Fruit fly (Drosophila melanogaster) whole organism, embryonic: ENCODE measurements around the gene CaMKII.

Experiments
- CG12659 ChIP-seq: fragments of 200-800 bp; sonication (Bioruptor generic); optimal IDR thresholded peaks from 3 replicates; lab custom pipeline; 2017; ENCODE audit warnings: mild to moderate bottlenecking, missing biosample characterization, missing genetic modification reagents, missing genetic modification characterization
- CG12769 ChIP-seq: fragments of 200-800 bp; sonication (Bioruptor generic); optimal IDR thresholded peaks from 2 replicates; lab custom pipeline; 2019; ENCODE audit warnings: missing biosample characterization, mild to moderate bottlenecking, missing genetic modification characterization, moderate library complexity
- CG13296 ChIP-seq: fragments of 200-800 bp; sonication (Bioruptor generic); optimal IDR thresholded peaks from 3 replicates; lab custom pipeline; 2018; ENCODE audit warnings: missing biosample characterization, mild to moderate bottlenecking, missing genetic modification characterization
- CG14667 ChIP-seq: fragments of 200-800 bp; sonication (Bioruptor generic); IDR thresholded peaks from 2 replicates; pipeline ENCODE4 v1.3.6; 2022; ENCODE audit warnings: missing biosample characterization, missing genetic modification characterization
- CG17186 ChIP-seq: fragments of 200-800 bp; sonication (Bioruptor generic); optimal IDR thresholded peaks from 3 replicates; lab custom pipeline; 2017; ENCODE audit warnings: missing biosample characterization, missing genetic modification reagents, missing genetic modification characterization
- CG17829 ChIP-seq: fragments of 200-800 bp; optimal IDR thresholded peaks from 2 replicates; lab custom pipeline; 2019; ENCODE audit warnings: missing biosample characterization, mild to moderate bottlenecking, missing genetic modification characterization, moderate library complexity
- CG2116 ChIP-seq: fragments of 200-800 bp; sonication (Bioruptor generic); optimal IDR thresholded peaks from 3 replicates; lab custom pipeline; 2018; ENCODE audit warnings: missing biosample characterization, mild to moderate bottlenecking, missing genetic modification characterization
- CG33557 ChIP-seq: fragments of 200-800 bp; sonication (Bioruptor generic); optimal IDR thresholded peaks from 2 replicates; lab custom pipeline; 2019; ENCODE audit warnings: missing biosample characterization, mild to moderate bottlenecking, missing genetic modification characterization, moderate library complexity
- CG3838 ChIP-seq: fragments of 200-800 bp; sonication (Bioruptor generic); optimal IDR thresholded peaks from 3 replicates; lab custom pipeline; 2016; ENCODE audit warnings: missing biosample characterization, missing genetic modification characterization
- CG6854 ChIP-seq: fragments of 200-800 bp; sonication (Bioruptor generic); optimal IDR thresholded peaks from 3 replicates; lab custom pipeline; 2017; ENCODE audit warnings: missing biosample characterization, mild to moderate bottlenecking, missing genetic modification characterization
- CG7357 ChIP-seq: fragments of 200-800 bp; sonication (Bioruptor generic); IDR thresholded peaks from 3 replicates; pipeline ENCODE4 v1.3.6; 2022; ENCODE audit warnings: missing biosample characterization, missing genetic modification characterization
- CG7928 ChIP-seq: fragments of 200-800 bp; sonication (Bioruptor generic); optimal IDR thresholded peaks from 2 replicates; lab custom pipeline; 2017; ENCODE audit warnings: missing biosample characterization, mild to moderate bottlenecking, missing genetic modification characterization
- CG8089 ChIP-seq: fragments of 200-800 bp; sonication (Bioruptor generic); optimal IDR thresholded peaks from 3 replicates; lab custom pipeline; 2016; ENCODE audit warnings: missing biosample characterization, missing genetic modification characterization
- CG8290 ChIP-seq, 3 experiments: fragments of 200-800 bp; sonication (Bioruptor generic); optimal IDR thresholded peaks; 2 replicates each; lab custom pipeline; 2016 to 2019; ENCODE audit warnings: missing biosample characterization in 3 of 3, missing genetic modification characterization in 3 of 3, mild to moderate bottlenecking in 2 of 3, moderate library complexity in 1 of 3
- Ets97D ChIP-seq: fragments of 200-800 bp; sonication (Bioruptor generic); optimal IDR thresholded peaks from 3 replicates; lab custom pipeline; 2016; ENCODE audit warnings: missing biosample characterization, missing genetic modification characterization
- Fer2 ChIP-seq: fragments of 200-800 bp; sonication (Bioruptor generic); optimal IDR thresholded peaks from 2 replicates; lab custom pipeline; 2018; ENCODE audit warnings: missing biosample characterization, mild to moderate bottlenecking, missing genetic modification characterization, moderate library complexity
- HLH54F ChIP-seq: fragments of 200-800 bp; sonication (Bioruptor generic); optimal IDR thresholded peaks from 3 replicates; lab custom pipeline; 2016; ENCODE audit warnings: missing biosample characterization, missing genetic modification characterization
- Hey ChIP-seq: fragments of 200-800 bp; sonication (Bioruptor generic); optimal IDR thresholded peaks from 3 replicates; lab custom pipeline; 2018; ENCODE audit warnings: missing biosample characterization, mild to moderate bottlenecking, missing genetic modification characterization
- HmgD ChIP-seq: fragments of 200-800 bp; sonication (Bioruptor generic); optimal IDR thresholded peaks from 3 replicates; lab custom pipeline; 2016; ENCODE audit warnings: missing biosample characterization, missing genetic modification characterization
- Hr39 ChIP-seq: fragments of >200 bp; optimal IDR thresholded peaks from 2 replicates; lab custom pipeline; 2017
- Lhr ChIP-seq: fragments of 200-800 bp; sonication (Bioruptor generic); optimal IDR thresholded peaks from 3 replicates; lab custom pipeline; 2017; ENCODE audit warnings: mild to moderate bottlenecking, missing biosample characterization, missing genetic modification reagents, missing genetic modification characterization
- MBD-R2 ChIP-seq: fragments of 200-800 bp; sonication (Bioruptor generic); IDR thresholded peaks from 2 replicates; pipeline ENCODE4 v1.3.6; 2022; ENCODE audit warnings: missing biosample characterization, missing genetic modification characterization
- Mrtf ChIP-seq: fragments of 200-800 bp; sonication (Bioruptor generic); IDR thresholded peaks from 3 replicates; pipeline ENCODE4 v1.3.6; 2022; ENCODE audit warnings: missing biosample characterization, missing genetic modification characterization
- Sox100B ChIP-seq: fragments of 200-800 bp; sonication (Bioruptor generic); optimal IDR thresholded peaks from 3 replicates; lab custom pipeline; 2018; ENCODE audit warnings: missing biosample characterization, mild to moderate bottlenecking, missing genetic modification characterization
- Sry-δ ChIP-seq: fragments of 200-800 bp; sonication (Bioruptor generic); optimal IDR thresholded peaks from 2 replicates; lab custom pipeline; 2016; ENCODE audit warnings: missing biosample characterization, missing genetic modification characterization
- Taf1 ChIP-seq: fragments of 200-800 bp; sonication (Bioruptor generic); IDR thresholded peaks from 2 replicates; pipeline ENCODE4 v1.3.6; 2022; ENCODE audit warnings: missing biosample characterization, missing genetic modification characterization
- YL-1 ChIP-seq: fragments of 200-800 bp; sonication (Bioruptor generic); optimal IDR thresholded peaks from 3 replicates; lab custom pipeline; 2017; ENCODE audit warnings: missing biosample characterization, mild to moderate bottlenecking, missing genetic modification characterization
- dan ChIP-seq: fragments of 200-800 bp; sonication (Bioruptor generic); IDR thresholded peaks from 2 replicates; pipeline ENCODE4 v1.3.6; 2022; ENCODE audit warnings: missing biosample characterization, missing genetic modification characterization
- dm ChIP-seq: fragments of 200-800 bp; sonication (Bioruptor generic); optimal IDR thresholded peaks from 3 replicates; lab custom pipeline; 2016; ENCODE audit warnings: missing biosample characterization, missing genetic modification characterization
- en ChIP-seq: fragments of 200-800 bp; sonication (Bioruptor generic); optimal IDR thresholded peaks from 2 replicates; lab custom pipeline; 2016; ENCODE audit warnings: missing biosample characterization, missing genetic modification characterization
- gfzf ChIP-seq: fragments of 200-800 bp; sonication (Bioruptor generic); optimal IDR thresholded peaks from 2 replicates; lab custom pipeline; 2016; ENCODE audit warnings: missing biosample characterization, mild to moderate bottlenecking, missing genetic modification characterization, moderate library complexity
- hth ChIP-seq: fragments of >200 bp; optimal IDR thresholded peaks from 2 replicates; lab custom pipeline; 2017; ENCODE audit warnings: inconsistent platforms
- jigr1 ChIP-seq: fragments of 200-800 bp; sonication (Bioruptor generic); IDR thresholded peaks from 3 replicates; pipeline ENCODE4 v1.3.6; 2022; ENCODE audit warnings: missing biosample characterization, missing genetic modification characterization
- kah ChIP-seq: fragments of 200-800 bp; sonication (Bioruptor generic); optimal IDR thresholded peaks from 2 replicates; lab custom pipeline; 2018; ENCODE audit warnings: missing biosample characterization, mild to moderate bottlenecking, missing genetic modification characterization
- otp ChIP-seq: fragments of 200-800 bp; sonication (Bioruptor generic); IDR thresholded peaks from 3 replicates; pipeline ENCODE4, ENCODE4 v1.3.6; 2022; ENCODE audit warnings: missing biosample characterization, missing genetic modification characterization
- p53 ChIP-seq: fragments of 200-800 bp; sonication (Bioruptor generic); optimal IDR thresholded peaks from 2 replicates; lab custom pipeline; 2016; ENCODE audit warnings: missing biosample characterization, missing genetic modification characterization
- peb ChIP-seq: fragments of 200-800 bp; sonication (Bioruptor generic); IDR thresholded peaks from 2 replicates; pipeline ENCODE4 v1.3.6; 2022; ENCODE audit warnings: missing biosample characterization, missing genetic modification characterization
- pfk ChIP-seq: fragments of 200-800 bp; sonication (Bioruptor generic); optimal IDR thresholded peaks from 2 replicates; lab custom pipeline; 2018; ENCODE audit warnings: missing biosample characterization, mild to moderate bottlenecking, missing genetic modification characterization, moderate library complexity
- prd ChIP-seq, 3 experiments: fragments of >200 bp in 2 of 3; fragments of 200-800 bp in 1 of 3; sonication (Bioruptor generic) in 1 of 3; optimal IDR thresholded peaks in 2 of 3; IDR thresholded peaks in 1 of 3; 2 replicates in 2 of 3; 3 replicates in 1 of 3; pipeline versions ENCODE4 v1.3.6 to Lab custom; 2017 to 2022; ENCODE audit warnings: missing biosample characterization in 1 of 3, missing genetic modification characterization in 1 of 3
- row ChIP-seq: fragments of 200-800 bp; sonication (Bioruptor generic); IDR thresholded peaks from 3 replicates; pipeline ENCODE4 v1.3.6; 2022; ENCODE audit warnings: missing biosample characterization, missing genetic modification characterization
- ssp ChIP-seq: fragments of 200-800 bp; sonication (Bioruptor generic); IDR thresholded peaks from 2 replicates; pipeline ENCODE4 v1.3.6; 2022; ENCODE audit warnings: missing biosample characterization, missing genetic modification characterization
- stwl ChIP-seq: fragments of 200-800 bp; sonication (Bioruptor generic); optimal IDR thresholded peaks from 3 replicates; lab custom pipeline; 2018; ENCODE audit warnings: missing biosample characterization, mild to moderate bottlenecking, missing genetic modification characterization, moderate library complexity
- tna ChIP-seq: fragments of 200-800 bp; sonication (Bioruptor generic); IDR thresholded peaks from 2 replicates; pipeline ENCODE4 v1.3.6; 2022; ENCODE audit warnings: missing biosample characterization, missing genetic modification characterization; ENCODE audit not compliant: partially characterized antibody
- trh ChIP-seq: fragments of 200-800 bp; sonication (Bioruptor generic); optimal IDR thresholded peaks from 2 replicates; lab custom pipeline; 2016; ENCODE audit warnings: missing biosample characterization, missing genetic modification characterization
- unpg ChIP-seq: fragments of 200-800 bp; sonication (Bioruptor generic); optimal IDR thresholded peaks from 3 replicates; lab custom pipeline; 2018; ENCODE audit warnings: missing biosample characterization, mild to moderate bottlenecking, missing genetic modification characterization, moderate library complexity
- usp ChIP-seq: fragments of >200 bp; optimal IDR thresholded peaks from 2 replicates; lab custom pipeline; 2017; ENCODE audit warnings: missing biosample characterization, missing genetic modification characterization
- vfl ChIP-seq: fragments of 200-800 bp; sonication (Bioruptor generic); optimal IDR thresholded peaks from 2 replicates; lab custom pipeline; 2016; ENCODE audit warnings: missing biosample characterization, missing genetic modification characterization

CaMKII gene

dm6 chr4:1060373-1061094 lies 7.0 kb upstream of the CaMKII start, which contains the start of gene apolpp (continued):
- TF ChIP-seq Mrtf (GFP tag; lab: Robert Waterston, UW) (no peak), CG12769 (tag; lab: Kevin White, UChicago) (peak; percentile 23), CG7928 (no peak), CG7357 (GFP tag; lab: Robert Waterston, UW) (peak; percentile 98), gfzf (peak; percentile 79), stwl (tag; lab: Kevin White, UChicago) (peak; percentile 58), Lhr (GFP tag; lab: Kevin White, UChicago) (peak; percentile 88), MBD-R2 (GFP tag; lab: Robert Waterston, UW) (peak; percentile 14; the same call in 1 of the 2 replicates), CG3838 (GFP tag; lab: Kevin White, UChicago) (no peak), hth (no peak), CG17186 (peak; percentile 11), CG8089 (GFP tag; lab: Kevin White, UChicago) (peak; percentile 8), dan (GFP tag; lab: Robert Waterston, UW) (no peak)
- TF ChIP-seq, all 482 proteins: peak for 77

dm6 chr4:1051271-1051670 lies 2.2 kb downstream of the CaMKII start:
- TF ChIP-seq CG33557 (GFP tag; lab: Kevin White, UChicago) (peak; percentile 43), CG6854 (GFP tag; lab: Kevin White, UChicago) (no peak), Ets97D (GFP tag; lab: Kevin White, UChicago) (peak; percentile 65), Hey (no peak), Mrtf (GFP tag; lab: Robert Waterston, UW) (no peak), CG13296 (GFP tag; lab: Kevin White, UChicago) (no peak), dm (GFP tag; lab: Kevin White, UChicago) (peak; percentile 32), CG8290 (GFP tag; optimal IDR thresholded peaks at IDR 0.05; lab: Kevin White, UChicago) (peak; percentile 71), CG8290 (tag; optimal IDR thresholded peaks at IDR 0.05; lab: Kevin White, UChicago) (peak; percentile 57 to 80), prd (optimal IDR thresholded peaks at IDR 0.05; lab: Kevin White, UChicago) (no peak), prd (GFP tag; IDR thresholded peaks at IDR 0.05; lab: Robert Waterston, UW) (no peak), trh (GFP tag; lab: Kevin White, UChicago) (no peak), HLH54F (GFP tag; lab: Kevin White, UChicago) (no peak), YL-1 (GFP tag; lab: Kevin White, UChicago) (peak; percentile 37), HmgD (GFP tag; lab: Kevin White, UChicago) (no peak), unpg (GFP tag; lab: Kevin White, UChicago) (no peak), Taf1 (GFP tag; lab: Robert Waterston, UW) (no peak), Sox100B (GFP tag; lab: Kevin White, UChicago) (no peak), kah (GFP tag; lab: Kevin White, UChicago) (no peak), Fer2 (no peak), CG12659 (GFP tag; lab: Kevin White, UChicago) (peak; percentile 59), CG17186 (peak; percentile 51), otp (GFP tag; lab: Robert Waterston, UW) (no peak), row (GFP tag; lab: Robert Waterston, UW) (peak; percentile 83), p53 (GFP tag; lab: Kevin White, UChicago) (peak; percentile 60), CG3838 (GFP tag; lab: Kevin White, UChicago) (no peak), pfk (GFP tag; lab: Kevin White, UChicago) (peak; percentile 82), CG8089 (GFP tag; lab: Kevin White, UChicago) (peak; percentile 82), vfl (GFP tag; lab: Kevin White, UChicago) (no peak), ssp (GFP tag; lab: Robert Waterston, UW) (peak; percentile 97), CG17829 (tag; lab: Kevin White, UChicago) (peak; percentile 4), CG14667 (no peak), jigr1 (GFP tag; lab: Robert Waterston, UW) (no peak), tna (GFP tag; lab: Robert Waterston, UW) (peak; percentile 32; the same call in 1 of the 2 replicates), Sry-δ (GFP tag; lab: Kevin White, UChicago) (peak; percentile 89), usp (GFP tag; lab: Kevin White, UChicago) (no peak), Lhr (GFP tag; lab: Kevin White, UChicago) (peak; percentile 81), CG2116 (GFP tag; lab: Kevin White, UChicago) (peak; percentile 57), peb (GFP tag; lab: Robert Waterston, UW) (no peak), Hr39 (no peak), en (GFP tag; lab: Kevin White, UChicago) (no peak)
